Worm (Caenorhabditis elegans) whole organism, L3 larva: ENCODE data around the gene mtre-1.
A peak's percentile ranks its signal among the peaks of the same experiment; 100 is the strongest.

ENCODE experiments used
- R02D3.7 ChIP-seq: fragments of 150-350 bp; optimal IDR thresholded peaks from 2 replicates; lab custom pipeline; 2014; ENCODE audit warnings: missing biosample characterization, missing genetic modification characterization
- ZK546.5 ChIP-seq: sonication (generic microtip); optimal IDR thresholded peaks from 2 replicates; lab custom pipeline; 2017; ENCODE audit warnings: missing biosample characterization, missing genetic modification characterization
- aly-2 ChIP-seq: fragments of 150-350 bp; optimal IDR thresholded peaks from 2 replicates; lab custom pipeline; 2014; ENCODE audit warnings: missing biosample characterization, missing genetic modification characterization
- ama-1 ChIP-seq: fragments of 150-350 bp; optimal IDR thresholded peaks from 2 replicates; lab custom pipeline; 2018
- ceh-16 ChIP-seq: sonication (generic microtip); optimal IDR thresholded peaks from 2 replicates; lab custom pipeline; 2017; ENCODE audit warnings: missing biosample characterization, missing genetic modification characterization
- ceh-28 ChIP-seq: fragments of 150-350 bp; optimal IDR thresholded peaks from 2 replicates; lab custom pipeline; 2014; ENCODE audit warnings: missing biosample characterization, missing genetic modification reagents, missing genetic modification characterization
- ceh-82 ChIP-seq: fragments of 150-350 bp; optimal IDR thresholded peaks from 2 replicates; lab custom pipeline; 2014; ENCODE audit warnings: missing biosample characterization, missing genetic modification characterization
- ceh-9 ChIP-seq: sonication (generic microtip); optimal IDR thresholded peaks from 2 replicates; lab custom pipeline; 2018; ENCODE audit warnings: missing biosample characterization, missing genetic modification characterization
- daf-12 ChIP-seq: fragments of 150-350 bp; optimal IDR thresholded peaks from 2 replicates; lab custom pipeline; 2014; ENCODE audit warnings: missing biosample characterization, missing genetic modification reagents, missing genetic modification characterization
- egl-27 ChIP-seq: sonication (generic microtip); optimal IDR thresholded peaks from 4 replicates; lab custom pipeline; 2017; ENCODE audit warnings: missing biosample characterization, missing genetic modification reagents, missing genetic modification characterization
- egl-5 ChIP-seq: fragments of 150-350 bp; optimal IDR thresholded peaks from 2 replicates; lab custom pipeline; 2017; ENCODE audit warnings: missing biosample characterization, missing genetic modification reagents, missing genetic modification characterization, inconsistent platforms
- elt-2 ChIP-seq: sonication (generic microtip); optimal IDR thresholded peaks from 2 replicates; lab custom pipeline; 2016; ENCODE audit warnings: missing genetic modification reagents, mild to moderate bottlenecking, missing genetic modification characterization, missing compliant biosample characterization
- elt-3 ChIP-seq, 3 experiments: fragments of 150-350 bp in 1 of 3; sonication (generic microtip) in 2 of 3; optimal IDR thresholded peaks; 2 replicates in 2 of 3; 4 replicates in 1 of 3; lab custom pipeline; 2014 to 2017; ENCODE audit warnings: missing biosample characterization in 3 of 3, missing genetic modification characterization in 3 of 3
- eor-1 ChIP-seq, 2 experiments: fragments of 150-350 bp; optimal IDR thresholded peaks; 2 replicates each; lab custom pipeline; 2014 to 2018; ENCODE audit warnings: missing biosample characterization in 2 of 2, missing genetic modification characterization in 2 of 2
- fkh-10 ChIP-seq: sonication (generic microtip); optimal IDR thresholded peaks from 2 replicates; lab custom pipeline; 2017; ENCODE audit warnings: missing biosample characterization, missing genetic modification reagents, missing genetic modification characterization
- fkh-2 ChIP-seq: fragments of 150-350 bp; optimal IDR thresholded peaks from 2 replicates; lab custom pipeline; 2014; ENCODE audit warnings: missing biosample characterization, missing genetic modification reagents, missing genetic modification characterization
- fos-1 ChIP-seq: fragments of 150-350 bp; optimal IDR thresholded peaks from 2 replicates; lab custom pipeline; 2014; ENCODE audit warnings: missing biosample characterization, missing genetic modification characterization
- hmg-11 ChIP-seq: sonication (generic microtip); optimal IDR thresholded peaks from 2 replicates; lab custom pipeline; 2016; ENCODE audit warnings: missing genetic modification characterization, missing compliant biosample characterization
- jun-1 ChIP-seq: fragments of 150-350 bp; optimal IDR thresholded peaks from 2 replicates; lab custom pipeline; 2014; ENCODE audit warnings: missing biosample characterization, missing genetic modification reagents, missing genetic modification characterization
- lin-15B ChIP-seq: fragments of 150-350 bp; optimal IDR thresholded peaks from 2 replicates; lab custom pipeline; 2014; ENCODE audit warnings: missing biosample characterization, missing genetic modification characterization
- lin-39 ChIP-seq: fragments of 150-350 bp; optimal IDR thresholded peaks from 2 replicates; lab custom pipeline; 2018; ENCODE audit warnings: missing biosample characterization, missing genetic modification reagents, missing genetic modification characterization
- lsy-12 ChIP-seq: sonication (generic microtip); optimal IDR thresholded peaks from 2 replicates; lab custom pipeline; 2016; ENCODE audit warnings: mild to moderate bottlenecking, missing genetic modification characterization, missing compliant biosample characterization
- mml-1 ChIP-seq: fragments of 150-350 bp; sonication (generic microtip); optimal IDR thresholded peaks from 3 replicates; lab custom pipeline; 2014; ENCODE audit warnings: missing biosample characterization, missing genetic modification characterization
- nfya-1 ChIP-seq: sonication (generic microtip); optimal IDR thresholded peaks from 2 replicates; lab custom pipeline; 2017; ENCODE audit warnings: missing genetic modification characterization, mild to moderate bottlenecking, missing compliant biosample characterization, antibody characterized with exemption, moderate library complexity; ENCODE audit not compliant: insufficient read depth
- nhr-11 ChIP-seq: fragments of 150-350 bp; optimal IDR thresholded peaks from 2 replicates; lab custom pipeline; 2014; ENCODE audit warnings: missing biosample characterization, missing genetic modification characterization
- nhr-12 ChIP-seq: fragments of 150-350 bp; optimal IDR thresholded peaks from 2 replicates; lab custom pipeline; 2014; ENCODE audit warnings: missing biosample characterization, missing genetic modification characterization
- nhr-23 ChIP-seq: fragments of 150-350 bp; optimal IDR thresholded peaks from 2 replicates; lab custom pipeline; 2014; ENCODE audit warnings: missing biosample characterization, missing genetic modification reagents, missing genetic modification characterization
- nhr-237 ChIP-seq: fragments of 150-350 bp; optimal IDR thresholded peaks from 2 replicates; lab custom pipeline; 2014; ENCODE audit warnings: missing biosample characterization, missing genetic modification characterization
- nhr-25 ChIP-seq: sonication (generic microtip); optimal IDR thresholded peaks from 2 replicates; lab custom pipeline; 2017; ENCODE audit warnings: missing biosample characterization, missing genetic modification characterization
- nhr-28 ChIP-seq: fragments of 150-350 bp; optimal IDR thresholded peaks from 2 replicates; lab custom pipeline; 2014; ENCODE audit warnings: missing biosample characterization, missing genetic modification characterization
- nhr-43 ChIP-seq: sonication (generic microtip); optimal IDR thresholded peaks from 2 replicates; lab custom pipeline; 2016; ENCODE audit warnings: mild to moderate bottlenecking, missing genetic modification characterization, missing compliant biosample characterization; ENCODE audit not compliant: poor library complexity, severe bottlenecking
- nhr-67 ChIP-seq: fragments of 150-350 bp; optimal IDR thresholded peaks from 2 replicates; lab custom pipeline; 2014; ENCODE audit warnings: missing biosample characterization, missing genetic modification characterization
- nhr-76 ChIP-seq: fragments of 150-350 bp; sonication (generic microtip); optimal IDR thresholded peaks from 5 replicates; lab custom pipeline; 2014; ENCODE audit warnings: missing biosample characterization, missing genetic modification characterization
- nhr-77 ChIP-seq: fragments of 150-350 bp; optimal IDR thresholded peaks from 2 replicates; lab custom pipeline; 2014; ENCODE audit warnings: missing biosample characterization, missing genetic modification characterization
- pha-4 ChIP-seq: fragments of 150-350 bp; optimal IDR thresholded peaks from 2 replicates; lab custom pipeline; 2014; ENCODE audit warnings: missing biosample characterization, missing genetic modification reagents, missing genetic modification characterization
- pqm-1 ChIP-seq: fragments of 150-350 bp; optimal IDR thresholded peaks from 2 replicates; lab custom pipeline; 2017; ENCODE audit warnings: missing biosample characterization, missing genetic modification characterization, inconsistent platforms
- sea-2 ChIP-seq: fragments of 150-350 bp; sonication (generic microtip); optimal IDR thresholded peaks from 4 replicates; lab custom pipeline; 2014; ENCODE audit warnings: missing biosample characterization, missing genetic modification reagents, missing genetic modification characterization
- skn-1 ChIP-seq: fragments of 150-350 bp; optimal IDR thresholded peaks from 2 replicates; lab custom pipeline; 2014; ENCODE audit warnings: missing biosample characterization, missing genetic modification characterization
- snpc-4 ChIP-seq: fragments of 150-350 bp; optimal IDR thresholded peaks from 2 replicates; lab custom pipeline; 2014; ENCODE audit warnings: missing biosample characterization, missing genetic modification characterization
- tbx-2 ChIP-seq: sonication (generic microtip); optimal IDR thresholded peaks from 2 replicates; lab custom pipeline; 2016; ENCODE audit warnings: mild to moderate bottlenecking, missing genetic modification characterization, missing compliant biosample characterization
- unc-39 ChIP-seq: sonication (generic microtip); optimal IDR thresholded peaks from 4 replicates; lab custom pipeline; 2017; ENCODE audit warnings: missing biosample characterization, missing genetic modification characterization
- unc-62 ChIP-seq: fragments of 150-350 bp; sonication (generic microtip); optimal IDR thresholded peaks from 4 replicates; lab custom pipeline; 2014; ENCODE audit warnings: missing biosample characterization, missing genetic modification reagents, missing genetic modification characterization
- zag-1 ChIP-seq: fragments of 150-350 bp; optimal IDR thresholded peaks from 2 replicates; lab custom pipeline; 2014; ENCODE audit warnings: missing biosample characterization, missing genetic modification characterization
- ztf-11 ChIP-seq: fragments of 150-350 bp; optimal IDR thresholded peaks from 2 replicates; lab custom pipeline; 2014; ENCODE audit warnings: missing biosample characterization, missing genetic modification characterization

The mtre-1 gene

ce11 chrII:8086803-8087202 lies 36.4 kb upstream of the mtre-1 start, which contains the start of gene K02C4.3:
Gene K02C4.3, minus strand, starts transcription at chrII:8086853.
- no peak for TF ChIP-seq nhr-67 (tag; lab: Kevin White, UChicago)
- peak; percentile 23 for TF ChIP-seq jun-1 (tag; lab: Kevin White, UChicago)
- peak; percentile 36 for TF ChIP-seq pqm-1 (tag; lab: Kevin White, UChicago)
- no peak for TF ChIP-seq fkh-10 (GFP tag; lab: Kevin White, UChicago)
- peak; percentile 80 for TF ChIP-seq nhr-23
- peak; percentile 79 for TF ChIP-seq lin-15B
- peak; percentile 46 for TF ChIP-seq hmg-11
- no peak for TF ChIP-seq eor-1 (tag; optimal IDR thresholded peaks at IDR 0.05; lab: Kevin White, UChicago)
- peak; percentile 43 for TF ChIP-seq elt-2 (tag; lab: Kevin White, UChicago)
- no peak for TF ChIP-seq zag-1 (tag; lab: Kevin White, UChicago)
- TF ChIP-seq nhr-12 (tag; lab: Kevin White, UChicago) = no peak
- TF ChIP-seq unc-62 (GFP tag; lab: Kevin White, UChicago) = no peak
- peak; percentile 56 for TF ChIP-seq nhr-25 (tag; lab: Kevin White, UChicago)
- no peak for TF ChIP-seq ceh-82 (tag; lab: Kevin White, UChicago)
- TF ChIP-seq tbx-2 (tag; lab: Kevin White, UChicago) = no peak
- peak; percentile 86 for TF ChIP-seq pha-4 (tag; lab: Kevin White, UChicago)
- no peak for TF ChIP-seq nhr-237 (tag; lab: Kevin White, UChicago)
- no peak for TF ChIP-seq ama-1 (lab: Kevin White, UChicago)
- no peak for TF ChIP-seq sea-2
- TF ChIP-seq snpc-4 = peak; percentile 92
- no peak for TF ChIP-seq ztf-11 (tag; lab: Kevin White, UChicago)
- TF ChIP-seq nfya-1 (tag; lab: Kevin White, UChicago) = peak; percentile 74
- peak; percentile 21 for TF ChIP-seq nhr-43 (tag; lab: Kevin White, UChicago)
- TF ChIP-seq elt-3 (tag; optimal IDR thresholded peaks at IDR 0.05; lab: Kevin White, UChicago) = no peak
- TF ChIP-seq ceh-9 (tag; lab: Kevin White, UChicago) = no peak
- TF ChIP-seq aly-2 = no peak
- peak; percentile 37 for TF ChIP-seq R02D3.7
- no peak for TF ChIP-seq ZK546.5 (tag; lab: Kevin White, UChicago)
- no peak for TF ChIP-seq mml-1 (tag; lab: Kevin White, UChicago)
- no peak for TF ChIP-seq nhr-76 (tag; lab: Kevin White, UChicago)
- no peak for TF ChIP-seq egl-5 (tag; lab: Kevin White, UChicago)

- TF ChIP-seq ceh-28 (tag; lab: Kevin White, UChicago) = peak; percentile 64
- TF ChIP-seq jun-1 (tag; lab: Kevin White, UChicago) = peak; percentile 27
- no peak for TF ChIP-seq unc-39 (tag; lab: Kevin White, UChicago)
- peak; percentile 11 for TF ChIP-seq nhr-25 (tag; lab: Kevin White, UChicago)
- TF ChIP-seq elt-2 (tag; lab: Kevin White, UChicago) = peak; percentile 83
- TF ChIP-seq R02D3.7 = no peak
- TF ChIP-seq pqm-1 (tag; lab: Kevin White, UChicago) = peak; percentile 63
- TF ChIP-seq nhr-23 = peak; percentile 67
- TF ChIP-seq skn-1 (tag; lab: Kevin White, UChicago) = peak; percentile 24
- peak; percentile 12 for TF ChIP-seq pha-4 (tag; lab: Kevin White, UChicago)
Observed at ce11 chrII:8078041-8078440, 27.7 kb upstream of the mtre-1 start, which contains the start of gene K02C4.5. Gene K02C4.5, plus strand, starts transcription at chrII:8078435.

ce11 chrII:8075324-8075810 lies 25.0 kb upstream of the mtre-1 start, which contains the start of gene K02C4.2:
Gene K02C4.2, plus strand, starts transcription at chrII:8075760.
- TF ChIP-seq sea-2 (no peak), elt-3 (tag; optimal IDR thresholded peaks at IDR 0.05; lab: Kevin White, UChicago) (peak in 2 of 3 experiments; percentile 18 to 56), tbx-2 (tag; lab: Kevin White, UChicago) (peak; percentile 60), eor-1 (tag; optimal IDR thresholded peaks at IDR 0.05; lab: Kevin White, UChicago) (no peak), lin-15B (peak; percentile 36), zag-1 (tag; lab: Kevin White, UChicago) (no peak), lsy-12 (peak; percentile 86), daf-12 (tag; lab: Kevin White, UChicago) (no peak), nhr-11 (tag; lab: Kevin White, UChicago) (no peak), lin-39 (peak; percentile 85), pha-4 (tag; lab: Kevin White, UChicago) (peak; percentile 82), ama-1 (lab: Kevin White, UChicago) (peak; percentile 43), nhr-25 (tag; lab: Kevin White, UChicago) (peak; percentile 85), nfya-1 (tag; lab: Kevin White, UChicago) (peak; percentile 73), mml-1 (tag; lab: Kevin White, UChicago) (no peak), egl-27 (tag; lab: Kevin White, UChicago) (peak; percentile 86), ceh-28 (tag; lab: Kevin White, UChicago) (no peak), nhr-28 (tag; lab: Kevin White, UChicago) (no peak), fos-1 (tag; lab: Kevin White, UChicago) (no peak), R02D3.7 (peak; percentile 6), unc-62 (GFP tag; lab: Kevin White, UChicago) (no peak), ceh-82 (tag; lab: Kevin White, UChicago) (no peak), skn-1 (tag; lab: Kevin White, UChicago) (peak; percentile 44), ceh-16 (peak; percentile 38), nhr-76 (tag; lab: Kevin White, UChicago) (no peak), nhr-12 (tag; lab: Kevin White, UChicago) (no peak), nhr-23 (peak; percentile 55), hmg-11 (peak; percentile 35), nhr-43 (tag; lab: Kevin White, UChicago) (peak; percentile 61), fkh-2 (no peak), fkh-10 (GFP tag; lab: Kevin White, UChicago) (no peak), unc-39 (tag; lab: Kevin White, UChicago) (no peak), pqm-1 (tag; lab: Kevin White, UChicago) (peak; percentile 55), nhr-77 (tag; lab: Kevin White, UChicago) (peak; percentile 52), snpc-4 (no peak)
